Worm (Caenorhabditis elegans) whole organism, L1 larva: ENCODE results near the gene T25D3.4.

Experiments used
- C34B4.2 ChIP-seq: sonication (generic microtip); optimal IDR thresholded peaks from 2 replicates; lab custom pipeline; 2017; ENCODE audit warnings: mild to moderate bottlenecking, missing genetic modification characterization, missing compliant biosample characterization
- F16B12.6 ChIP-seq: fragments of 150-350 bp; optimal IDR thresholded peaks from 2 replicates; lab custom pipeline; 2014; ENCODE audit warnings: missing biosample characterization, missing genetic modification characterization
- Y116A8C.19 ChIP-seq: sonication (generic microtip); optimal IDR thresholded peaks from 2 replicates; lab custom pipeline; 2016; ENCODE audit warnings: missing compliant biosample characterization, missing genetic modification characterization, borderline replicate concordance
- aha-1 ChIP-seq: fragments of 150-350 bp; optimal IDR thresholded peaks from 2 replicates; lab custom pipeline; 2014; ENCODE audit warnings: missing biosample characterization, missing genetic modification characterization
- blmp-1 ChIP-seq: fragments of 150-350 bp; optimal IDR thresholded peaks from 2 replicates; lab custom pipeline; 2014; ENCODE audit warnings: missing biosample characterization, missing genetic modification characterization
- ceh-90 ChIP-seq: sonication (generic microtip); optimal IDR thresholded peaks from 2 replicates; lab custom pipeline; 2016; ENCODE audit warnings: missing genetic modification characterization, missing compliant biosample characterization
- dsc-1 ChIP-seq: sonication (generic microtip); optimal IDR thresholded peaks from 2 replicates; lab custom pipeline; 2016; ENCODE audit warnings: mild to moderate bottlenecking, missing genetic modification characterization, missing compliant biosample characterization
- ets-5 ChIP-seq: fragments of 200-800 bp; sonication (Bioruptor generic); IDR thresholded peaks from 2 replicates; pipeline ENCODE4 v1.3.6; 2022; ENCODE audit warnings: missing genetic modification characterization, missing compliant biosample characterization
- fkh-4 ChIP-seq: sonication (generic microtip); optimal IDR thresholded peaks from 2 replicates; lab custom pipeline; 2016; ENCODE audit warnings: missing compliant biosample characterization, missing genetic modification characterization, borderline replicate concordance
- fkh-8 ChIP-seq: sonication (generic microtip); optimal IDR thresholded peaks from 2 replicates; lab custom pipeline; 2016; ENCODE audit warnings: mild to moderate bottlenecking, missing genetic modification characterization, missing compliant biosample characterization
- hlh-17 ChIP-seq: fragments of 200-800 bp; sonication (Bioruptor generic); optimal IDR thresholded peaks from 2 replicates; lab custom pipeline; 2018; ENCODE audit warnings: missing genetic modification characterization, mild to moderate bottlenecking, missing compliant biosample characterization, moderate library complexity, borderline replicate concordance
- hlh-4 ChIP-seq: sonication (generic microtip); optimal IDR thresholded peaks from 2 replicates; lab custom pipeline; 2016; ENCODE audit warnings: mild to moderate bottlenecking, missing genetic modification characterization, missing compliant biosample characterization
- isw-1 ChIP-seq: fragments of 200-800 bp; sonication (Bioruptor generic); IDR thresholded peaks from 2 replicates; pipeline ENCODE4 v1.3.6; 2022; ENCODE audit warnings: missing genetic modification characterization, missing compliant biosample characterization
- lin-13 ChIP-seq: fragments of 150-350 bp; optimal IDR thresholded peaks from 2 replicates; lab custom pipeline; 2014; ENCODE audit warnings: missing biosample characterization, missing genetic modification reagents, missing genetic modification characterization
- lin-14 ChIP-seq: fragments of 200-800 bp; sonication (Bioruptor generic); optimal IDR thresholded peaks from 2 replicates; lab custom pipeline; 2018; ENCODE audit warnings: mild to moderate bottlenecking, missing genetic modification characterization, moderate library complexity, missing compliant biosample characterization
- lin-35 ChIP-seq, 2 experiments: fragments of 150-350 bp; optimal IDR thresholded peaks; 2 replicates each; lab custom pipeline; 2014; ENCODE audit warnings: missing biosample characterization in 2 of 2, missing genetic modification characterization in 2 of 2, missing genetic modification reagents in 2 of 2
- lsy-2 ChIP-seq, 2 experiments: fragments of 150-350 bp; optimal IDR thresholded peaks; 2 replicates each; lab custom pipeline; 2014; ENCODE audit warnings: missing biosample characterization in 2 of 2, missing genetic modification characterization in 2 of 2
- mdl-1 ChIP-seq, 2 experiments: fragments of 150-350 bp; optimal IDR thresholded peaks; 2 replicates each; lab custom pipeline; 2014 to 2017; ENCODE audit warnings: missing biosample characterization in 2 of 2, missing genetic modification characterization in 2 of 2, inconsistent platforms in 1 of 2
- mef-2 ChIP-seq: fragments of 150-350 bp; optimal IDR thresholded peaks from 2 replicates; lab custom pipeline; 2014; ENCODE audit warnings: missing biosample characterization, missing genetic modification characterization
- nhr-11 ChIP-seq: fragments of 150-350 bp; optimal IDR thresholded peaks from 2 replicates; lab custom pipeline; 2014; ENCODE audit warnings: missing biosample characterization, missing genetic modification characterization
- nhr-19 ChIP-seq: fragments of 200-800 bp; sonication (Bioruptor generic); conservative IDR thresholded peaks from 2 replicates; pipeline ENCODE4 v1.3.6; 2022; ENCODE audit warnings: missing genetic modification characterization, missing compliant biosample characterization
- nhr-237 ChIP-seq: fragments of 150-350 bp; optimal IDR thresholded peaks from 2 replicates; lab custom pipeline; 2014; ENCODE audit warnings: missing biosample characterization, missing genetic modification characterization
- nhr-28 ChIP-seq: fragments of 150-350 bp; optimal IDR thresholded peaks from 2 replicates; lab custom pipeline; 2014; ENCODE audit warnings: missing biosample characterization, missing genetic modification characterization
- nhr-71 ChIP-seq: sonication (generic microtip); optimal IDR thresholded peaks from 2 replicates; lab custom pipeline; 2016; ENCODE audit warnings: mild to moderate bottlenecking, missing genetic modification characterization, moderate library complexity, missing compliant biosample characterization
- nhr-85 ChIP-seq: sonication (generic microtip); peaks from one replicate; lab custom pipeline; 2016; ENCODE audit warnings: missing genetic modification characterization, inconsistent platforms, missing compliant biosample characterization
- pag-3 ChIP-seq: sonication (generic microtip); optimal IDR thresholded peaks from 2 replicates; lab custom pipeline; 2017; ENCODE audit warnings: missing genetic modification characterization, mild to moderate bottlenecking, missing compliant biosample characterization, antibody characterized with exemption, borderline replicate concordance; ENCODE audit not compliant: insufficient read depth
- pqm-1 ChIP-seq: sonication (generic microtip); optimal IDR thresholded peaks from 3 replicates; lab custom pipeline; 2017; ENCODE audit warnings: missing biosample characterization, missing genetic modification characterization
- unc-86 ChIP-seq: sonication (generic microtip); optimal IDR thresholded peaks from 2 replicates; lab custom pipeline; 2016; ENCODE audit warnings: missing genetic modification characterization, missing compliant biosample characterization
- unc-98 ChIP-seq: fragments of 200-800 bp; sonication (Bioruptor generic); IDR thresholded peaks from 2 replicates; pipeline ENCODE4 v1.3.6; 2022; ENCODE audit warnings: missing genetic modification characterization, missing compliant biosample characterization
- vab-15 ChIP-seq: sonication (generic microtip); optimal IDR thresholded peaks from 2 replicates; lab custom pipeline; 2017; ENCODE audit warnings: missing genotype, mild to moderate bottlenecking, missing genetic modification characterization, missing compliant biosample characterization
- ztf-4 ChIP-seq: fragments of 150-350 bp; optimal IDR thresholded peaks from 2 replicates; lab custom pipeline; 2014; ENCODE audit warnings: missing biosample characterization, missing genetic modification characterization

The T25D3.4 gene

DNA sequence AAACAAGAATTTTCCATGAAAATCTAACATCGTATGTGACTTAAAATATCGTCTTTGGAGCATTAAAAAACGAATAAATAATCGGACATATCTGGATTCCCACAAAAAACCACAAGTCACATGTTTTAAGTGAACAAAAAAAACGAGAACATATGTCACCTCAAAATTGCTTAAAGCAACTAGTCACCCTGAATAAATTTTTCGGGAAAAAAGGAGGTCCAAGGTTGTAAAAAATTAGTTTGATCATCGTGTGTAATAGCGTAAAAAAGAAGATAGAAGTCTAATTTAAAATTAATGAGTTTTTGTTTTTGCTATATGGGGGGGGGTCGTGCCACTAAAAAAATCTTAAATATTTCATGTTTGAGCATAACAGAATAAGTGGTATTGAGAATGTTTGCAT lies 17.3 kb upstream of the T25D3.4 start:
- TF ChIP-seq fkh-4: peak; percentile 63
- TF ChIP-seq lin-13 (GFP tag; lab: Kevin White, UChicago): no peak
- TF ChIP-seq dsc-1 (tag; lab: Kevin White, UChicago): peak; percentile 89

DNA sequence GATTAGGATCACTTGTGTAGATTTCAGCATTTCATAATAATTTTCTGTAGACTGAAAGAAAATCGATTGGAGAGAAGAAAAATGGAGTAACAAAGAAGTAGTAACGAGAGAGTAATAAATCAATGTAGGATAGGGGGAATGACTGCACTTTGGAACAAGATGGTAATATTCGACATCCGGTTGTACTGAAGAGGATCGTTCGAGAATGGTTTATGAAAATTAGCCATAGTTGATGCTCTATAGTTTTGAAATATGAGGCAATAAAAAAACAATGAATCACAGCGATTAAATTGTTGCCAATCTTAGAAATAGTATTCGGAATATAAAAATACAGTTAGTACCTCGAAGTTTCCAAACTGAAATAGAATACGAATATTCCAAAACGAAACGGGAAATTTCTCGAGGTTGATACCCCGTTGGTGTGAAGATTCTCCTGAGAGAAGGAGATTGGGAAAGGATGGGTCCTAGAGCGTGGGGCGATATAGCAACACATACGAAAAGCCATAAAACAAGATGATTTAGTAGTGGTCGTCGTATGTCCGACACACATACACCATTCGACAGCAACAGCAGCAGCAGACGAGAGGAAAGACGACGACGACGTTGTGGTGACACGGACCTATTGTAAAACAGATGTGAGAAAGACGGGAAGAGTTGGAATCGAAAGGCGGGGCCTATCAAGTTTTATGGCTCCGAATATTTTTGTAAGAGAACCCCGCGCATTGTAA lies 13.3 kb upstream of the T25D3.4 start, which contains the start of gene cwn-1:
Gene cwn-1, minus strand, starts transcription at position 51 of the 728 bp plus-strand sequence.
- TF ChIP-seq dsc-1 (tag; lab: Kevin White, UChicago) (peak; percentile 78), fkh-4 (peak; percentile 42), nhr-11 (tag; lab: Kevin White, UChicago) (no peak)

- TF ChIP-seq ets-5: no peak
- peak; percentile 0 for TF ChIP-seq nhr-85 (tag; lab: Kevin White, UChicago)
Observed at ce11 chrII:135166-135565, 11.9 kb upstream of the T25D3.4 start, which contains the start of gene K10B4.1. Gene K10B4.1 (plus strand): TSS chrII:135466.

- TF ChIP-seq ceh-90: no peak
- no peak for TF ChIP-seq nhr-237 (tag; lab: Kevin White, UChicago)
- no peak for TF ChIP-seq nhr-85 (tag; lab: Kevin White, UChicago)
- TF ChIP-seq lin-35 (GFP tag; optimal IDR thresholded peaks at IDR 0.05; lab: Kevin White, UChicago): no peak
- TF ChIP-seq blmp-1: no peak
- no peak for TF ChIP-seq isw-1
- no peak for TF ChIP-seq aha-1 (tag; lab: Kevin White, UChicago)
- no peak for TF ChIP-seq unc-98 (GFP tag; lab: Robert Waterston, UW)
- TF ChIP-seq F16B12.6 (tag; lab: Kevin White, UChicago): no peak
- no peak for TF ChIP-seq mef-2 (tag; lab: Kevin White, UChicago)
- no peak for TF ChIP-seq ets-5
- TF ChIP-seq lsy-2 (tag; optimal IDR thresholded peaks at IDR 0.05; lab: Kevin White, UChicago): no peak
- TF ChIP-seq pag-3 (tag; lab: Kevin White, UChicago): no peak
- no peak for TF ChIP-seq pqm-1
- no peak for TF ChIP-seq mdl-1 (tag; optimal IDR thresholded peaks at IDR 0.05; lab: Kevin White, UChicago)
- TF ChIP-seq lin-14 (GFP tag; lab: Kevin White, UChicago): no peak
- no peak for TF ChIP-seq ztf-4 (tag; lab: Kevin White, UChicago)
- TF ChIP-seq fkh-8 (tag; lab: Kevin White, UChicago): no peak
- TF ChIP-seq hlh-4 (tag; lab: Kevin White, UChicago): no peak
- TF ChIP-seq, all 84 proteins: peak for 0
Observed at ce11 chrII:151495-151894, 4.5 kb downstream of the T25D3.4 start.

- TF ChIP-seq Y116A8C.19 (tag; lab: Kevin White, UChicago) (no peak), isw-1 (no peak), nhr-19 (no peak), nhr-71 (no peak), ceh-90 (no peak), nhr-28 (tag; lab: Kevin White, UChicago) (no peak), pag-3 (tag; lab: Kevin White, UChicago) (no peak), nhr-85 (tag; lab: Kevin White, UChicago) (no peak), vab-15 (tag; lab: Kevin White, UChicago) (no peak), nhr-11 (tag; lab: Kevin White, UChicago) (no peak), mdl-1 (tag; optimal IDR thresholded peaks at IDR 0.05; lab: Kevin White, UChicago) (no peak), unc-86 (tag; lab: Kevin White, UChicago) (no peak), hlh-17 (GFP tag; lab: Kevin White, UChicago) (no peak), C34B4.2 (tag; lab: Kevin White, UChicago) (no peak), ztf-4 (tag; lab: Kevin White, UChicago) (no peak)
- TF ChIP-seq, all 84 proteins: peak for 0
Observed at ce11 chrII:152283-152682, 5.2 kb downstream of the T25D3.4 start, which contains the start of gene T25D3.3. Gene T25D3.3 (plus strand): TSS chrII:152583.
